Worm (Caenorhabditis elegans): ENCODE data around the gene hrg-3.

hrg-3 gene

DNA sequence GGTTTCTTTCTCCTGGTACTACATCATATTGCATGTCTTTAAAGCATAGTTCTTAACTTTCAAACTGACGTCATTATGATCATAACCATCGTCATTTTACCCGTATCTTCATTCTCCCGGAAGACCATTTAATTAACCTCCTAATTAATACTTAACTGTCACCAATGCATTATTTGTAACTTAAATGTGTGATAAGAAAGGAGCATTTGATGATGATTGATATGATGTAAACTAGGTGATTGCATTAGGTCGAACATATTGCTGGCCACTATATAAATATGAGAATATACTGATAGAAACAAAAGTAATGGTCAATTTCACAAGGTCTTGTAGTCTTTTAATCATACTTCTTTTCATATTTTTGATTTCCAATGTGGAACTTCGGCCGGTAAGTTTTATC, at the start of gene hrg-3:
Gene hrg-3 (plus strand): TSS at position 227 of the 400 bp plus-strand sequence.
- TF ChIP-seq med-1 (GFP tag; optimal IDR thresholded peaks at IDR 0.05; ENCODE audit: insufficient read depth) (no peak), T22C8.4 (GFP tag; IDR thresholded peaks at IDR 0.05) (no peak), tab-1 (GFP tag; IDR thresholded peaks at IDR 0.05) (no peak), cog-1 (tag; optimal IDR thresholded peaks at IDR 0.05) (no peak), ztf-23 (GFP tag; IDR thresholded peaks at IDR 0.05) (no peak), flt-1 (GFP tag; IDR thresholded peaks at IDR 0.05) (no peak), klf-2 (GFP tag; conservative IDR thresholded peaks at IDR 0.05) (no peak), ref-1 (GFP tag; conservative IDR thresholded peaks at IDR 0.05) (no peak), ztf-29 (GFP tag; IDR thresholded peaks at IDR 0.05) (no peak)

DNA sequence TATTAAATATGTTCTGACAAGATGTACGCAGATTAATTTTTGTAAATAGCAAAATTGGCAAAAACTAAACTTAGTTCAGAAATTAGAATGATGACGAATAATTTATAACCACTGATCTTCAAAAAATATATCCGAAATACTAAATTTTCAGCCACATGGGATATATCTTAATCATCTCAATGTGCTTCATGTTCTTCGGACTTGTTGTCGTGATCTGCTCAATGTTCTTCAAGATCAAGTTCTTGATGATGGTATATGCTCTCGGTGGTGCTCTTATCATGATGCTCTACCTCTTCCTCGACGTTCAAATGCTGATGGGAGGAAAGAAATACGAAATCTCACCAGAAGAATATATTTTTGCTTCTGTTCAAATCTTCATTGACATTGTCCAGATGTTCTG, 49.7 kb upstream of the hrg-3 start:
- TF ChIP-seq med-1 (GFP tag; optimal IDR thresholded peaks at IDR 0.05; ENCODE audit: insufficient read depth): no peak
- TF ChIP-seq klf-2 (GFP tag; conservative IDR thresholded peaks at IDR 0.05): no peak
- TF ChIP-seq ztf-23 (GFP tag; IDR thresholded peaks at IDR 0.05): no peak
- TF ChIP-seq cog-1 (tag; optimal IDR thresholded peaks at IDR 0.05): no peak
- TF ChIP-seq tab-1 (GFP tag; IDR thresholded peaks at IDR 0.05): no peak
- TF ChIP-seq T22C8.4 (GFP tag; IDR thresholded peaks at IDR 0.05): no peak
- no peak for TF ChIP-seq ref-1 (GFP tag; conservative IDR thresholded peaks at IDR 0.05)

DNA sequence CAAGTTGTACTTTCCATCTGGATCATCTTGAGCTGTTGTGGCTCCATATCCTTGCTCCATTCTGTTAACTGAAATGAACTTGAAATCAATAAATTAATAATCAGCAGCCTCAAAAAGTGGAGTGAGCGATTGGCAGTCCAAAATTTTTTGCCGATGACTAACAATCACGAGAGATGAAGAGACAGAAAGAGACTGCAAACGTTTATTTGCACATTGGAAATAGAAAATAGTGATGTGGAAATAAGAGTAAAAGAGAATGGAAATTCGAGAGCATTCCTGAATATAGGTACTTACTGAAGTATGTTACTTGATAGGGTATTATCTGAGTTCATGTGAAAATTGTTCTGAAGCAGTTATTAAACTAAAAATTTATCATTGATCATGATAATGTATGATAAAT, 46.5 kb upstream of the hrg-3 start, which contains the start of gene tag-120:
Gene tag-120 (minus strand): TSS at position 68 of the 400 bp plus-strand sequence.
- TF ChIP-seq ztf-29 (GFP tag; IDR thresholded peaks at IDR 0.05) (no peak), ztf-23 (GFP tag; IDR thresholded peaks at IDR 0.05) (no peak), tab-1 (GFP tag; IDR thresholded peaks at IDR 0.05) (no peak), ref-1 (GFP tag; conservative IDR thresholded peaks at IDR 0.05) (no peak), T22C8.4 (GFP tag; IDR thresholded peaks at IDR 0.05) (no peak), klf-2 (GFP tag; conservative IDR thresholded peaks at IDR 0.05) (no peak), flt-1 (GFP tag; IDR thresholded peaks at IDR 0.05) (no peak), med-1 (GFP tag; optimal IDR thresholded peaks at IDR 0.05; ENCODE audit: insufficient read depth) (no peak), cog-1 (tag; optimal IDR thresholded peaks at IDR 0.05) (no peak)

DNA sequence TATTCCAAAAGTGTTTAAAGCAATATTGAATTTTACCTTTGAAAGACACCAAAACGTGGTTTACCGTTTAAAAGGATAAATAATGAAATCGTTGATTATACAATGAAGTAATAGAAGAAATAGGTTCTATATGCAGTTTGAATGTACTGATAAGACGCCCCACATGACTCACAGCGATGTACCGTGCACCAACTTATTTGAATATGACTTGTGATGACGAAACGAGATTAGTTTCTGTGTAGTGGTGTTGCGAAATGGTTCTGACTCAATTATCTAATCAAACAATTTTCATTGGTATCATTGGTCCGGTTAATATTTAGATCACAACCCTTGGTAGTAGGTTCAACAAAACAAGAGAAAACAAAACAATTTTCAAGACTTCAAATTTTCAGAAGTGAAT, 45.1 kb upstream of the hrg-3 start:
- TF ChIP-seq klf-2 (GFP tag; conservative IDR thresholded peaks at IDR 0.05) (no peak), tab-1 (GFP tag; IDR thresholded peaks at IDR 0.05) (no peak), ztf-29 (GFP tag; IDR thresholded peaks at IDR 0.05) (no peak), cog-1 (tag; optimal IDR thresholded peaks at IDR 0.05) (no peak), T22C8.4 (GFP tag; IDR thresholded peaks at IDR 0.05) (no peak), med-1 (GFP tag; optimal IDR thresholded peaks at IDR 0.05; ENCODE audit: insufficient read depth) (no peak), flt-1 (GFP tag; IDR thresholded peaks at IDR 0.05) (no peak), ztf-23 (GFP tag; IDR thresholded peaks at IDR 0.05) (no peak), ref-1 (GFP tag; conservative IDR thresholded peaks at IDR 0.05) (no peak)

DNA sequence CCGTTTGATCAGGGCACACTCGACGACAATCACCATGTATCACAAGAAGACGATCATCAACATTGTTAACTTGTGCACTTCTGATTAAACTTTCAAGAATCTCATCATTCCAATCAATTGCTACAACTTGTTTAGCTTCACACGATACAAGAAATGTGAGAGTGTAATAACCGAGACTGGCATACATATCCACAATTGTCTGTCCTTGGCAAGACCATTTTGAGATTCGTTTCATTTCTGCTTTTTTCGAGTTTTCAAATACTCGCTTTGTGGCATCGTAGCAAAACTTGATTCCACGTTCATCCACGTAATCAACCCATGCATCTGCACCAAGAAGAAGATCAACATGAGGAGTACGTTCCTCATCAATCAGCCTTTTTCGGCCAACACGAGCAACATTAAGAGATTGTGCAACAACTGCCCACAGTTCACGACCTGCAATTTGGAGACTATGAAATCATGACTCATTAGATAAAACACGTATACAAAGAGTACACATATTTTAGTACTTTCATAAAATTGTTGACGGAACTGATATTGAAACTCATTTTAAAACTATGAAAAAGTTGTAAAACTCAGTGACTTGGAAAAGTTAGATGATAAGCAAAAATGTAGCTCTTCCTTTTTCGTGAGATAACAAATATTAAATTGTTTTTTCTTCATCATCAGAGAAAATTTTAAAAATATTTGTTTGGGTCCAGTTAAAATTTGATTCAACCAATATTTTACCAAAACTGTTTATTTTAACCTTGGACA, 43.7 kb upstream of the hrg-3 start:
- TF ChIP-seq med-1 (GFP tag; optimal IDR thresholded peaks at IDR 0.05; ENCODE audit: insufficient read depth): no peak
- TF ChIP-seq ref-1 (GFP tag; conservative IDR thresholded peaks at IDR 0.05): no peak
- TF ChIP-seq klf-2 (GFP tag; conservative IDR thresholded peaks at IDR 0.05): no peak
- no peak for TF ChIP-seq tab-1 (GFP tag; IDR thresholded peaks at IDR 0.05)
- TF ChIP-seq ztf-29 (GFP tag; IDR thresholded peaks at IDR 0.05): no peak
- TF ChIP-seq T22C8.4 (GFP tag; IDR thresholded peaks at IDR 0.05): no peak
- no peak for TF ChIP-seq ztf-23 (GFP tag; IDR thresholded peaks at IDR 0.05)

DNA sequence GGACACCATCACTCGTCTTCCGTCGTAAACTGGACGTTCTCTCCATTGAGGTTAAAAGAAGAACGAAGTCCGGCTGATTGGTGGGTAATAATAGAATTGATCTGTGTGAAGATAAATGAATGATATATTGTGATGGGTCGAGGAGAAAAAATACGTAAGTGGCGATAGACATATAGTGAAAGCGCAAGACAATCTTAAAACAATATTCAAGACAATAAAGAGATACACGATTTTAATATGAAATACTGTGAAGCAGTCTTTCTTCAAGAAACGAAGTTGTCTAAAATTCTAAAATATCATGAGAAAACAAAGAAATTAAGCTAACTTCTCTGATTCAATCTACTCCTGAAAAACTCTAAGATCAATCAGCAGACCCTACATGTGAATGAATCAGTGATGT, 42.7 kb upstream of the hrg-3 start, which contains the start of gene F40F9.10:
Gene F40F9.10 (minus strand): TSS at position 101 of the 400 bp plus-strand sequence.
- no peak for TF ChIP-seq ztf-23 (GFP tag; IDR thresholded peaks at IDR 0.05)
- TF ChIP-seq cog-1 (tag; optimal IDR thresholded peaks at IDR 0.05): no peak
- no peak for TF ChIP-seq tab-1 (GFP tag; IDR thresholded peaks at IDR 0.05)
- no peak for TF ChIP-seq ztf-29 (GFP tag; IDR thresholded peaks at IDR 0.05)

DNA sequence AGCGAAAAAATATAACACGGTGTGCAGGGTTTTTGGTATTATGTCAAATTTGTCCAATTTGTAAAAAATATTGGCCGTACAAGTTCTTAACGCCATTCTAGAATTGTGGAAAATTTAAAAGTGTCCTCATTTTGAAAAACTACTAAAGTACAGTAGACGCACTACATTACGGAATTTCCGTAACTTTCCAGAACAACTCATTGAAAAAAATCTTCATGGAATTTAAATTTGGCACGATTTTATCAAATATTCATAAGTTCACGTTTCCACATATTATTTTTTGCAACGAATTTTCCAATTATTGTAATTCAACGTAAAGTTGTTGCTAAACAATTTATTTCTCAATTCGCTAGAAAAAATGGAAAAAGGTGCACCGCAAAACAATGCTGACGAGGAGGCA, 41.4 kb upstream of the hrg-3 start, which contains the start of gene F40F9.3:
Gene F40F9.3 (plus strand): TSS at position 301 of the 400 bp plus-strand sequence.
- no peak for TF ChIP-seq cog-1 (tag; optimal IDR thresholded peaks at IDR 0.05)
- no peak for TF ChIP-seq T22C8.4 (GFP tag; IDR thresholded peaks at IDR 0.05)
- TF ChIP-seq ref-1 (GFP tag; conservative IDR thresholded peaks at IDR 0.05): no peak
- TF ChIP-seq ztf-29 (GFP tag; IDR thresholded peaks at IDR 0.05): no peak
- TF ChIP-seq flt-1 (GFP tag; IDR thresholded peaks at IDR 0.05): no peak
- TF ChIP-seq klf-2 (GFP tag; conservative IDR thresholded peaks at IDR 0.05): no peak
- no peak for TF ChIP-seq tab-1 (GFP tag; IDR thresholded peaks at IDR 0.05)
- no peak for TF ChIP-seq ztf-23 (GFP tag; IDR thresholded peaks at IDR 0.05)
- TF ChIP-seq med-1 (GFP tag; optimal IDR thresholded peaks at IDR 0.05; ENCODE audit: insufficient read depth): no peak

DNA sequence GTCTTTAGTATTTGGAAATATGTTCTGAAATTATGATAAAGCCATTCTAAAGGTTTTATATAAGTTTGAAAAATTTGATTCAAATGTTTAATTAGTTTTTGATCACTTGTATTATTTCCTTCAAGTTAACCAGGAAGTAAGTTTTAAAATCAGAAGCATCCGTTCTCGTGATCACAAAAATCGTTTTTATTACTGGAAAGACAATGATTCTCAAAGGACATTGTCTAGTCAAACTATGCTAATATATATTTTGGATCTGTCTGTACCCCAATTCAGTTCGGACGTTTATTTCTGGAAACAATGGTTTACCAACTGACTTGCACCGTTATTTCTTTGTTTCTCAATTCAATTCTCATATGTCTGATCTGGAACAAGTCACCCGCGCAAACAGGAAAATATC, 39.9 kb upstream of the hrg-3 start, which contains the start of gene str-188:
Gene str-188 (plus strand): TSS at position 301 of the 400 bp plus-strand sequence.
- TF ChIP-seq klf-2 (GFP tag; conservative IDR thresholded peaks at IDR 0.05) (no peak), flt-1 (GFP tag; IDR thresholded peaks at IDR 0.05) (no peak), ref-1 (GFP tag; conservative IDR thresholded peaks at IDR 0.05) (no peak), T22C8.4 (GFP tag; IDR thresholded peaks at IDR 0.05) (no peak), tab-1 (GFP tag; IDR thresholded peaks at IDR 0.05) (no peak), ztf-29 (GFP tag; IDR thresholded peaks at IDR 0.05) (no peak), ztf-23 (GFP tag; IDR thresholded peaks at IDR 0.05) (no peak), cog-1 (tag; optimal IDR thresholded peaks at IDR 0.05) (no peak)

DNA sequence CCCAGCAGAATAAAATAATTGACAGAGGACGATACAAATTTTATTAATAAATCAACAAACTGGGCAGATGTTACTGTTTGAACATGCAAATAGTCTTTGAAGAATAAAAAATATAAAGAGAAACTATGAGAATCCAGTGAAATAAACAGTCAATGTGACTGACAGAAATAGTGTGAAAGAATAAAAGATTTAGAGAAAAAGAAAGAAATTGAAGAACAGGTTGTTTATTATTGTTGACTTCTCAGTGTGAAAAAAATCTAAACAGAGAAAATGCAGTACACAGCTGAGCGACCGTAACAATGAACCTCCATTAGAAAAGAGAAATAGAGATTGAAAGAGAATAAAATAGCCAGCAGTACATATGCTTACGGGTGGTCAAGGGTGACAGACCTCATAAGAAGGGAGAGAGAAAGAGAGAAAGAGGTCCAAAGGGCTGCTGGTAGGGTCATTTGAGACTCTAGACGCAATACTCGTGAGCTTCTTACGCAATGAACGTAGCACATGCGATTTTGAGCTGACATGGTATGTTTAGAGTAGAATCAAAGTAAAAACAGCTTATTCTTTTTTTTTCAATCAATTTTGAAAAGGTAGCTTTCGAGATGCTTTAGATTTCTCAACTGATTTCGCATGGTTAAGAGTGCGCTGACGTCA, 32.1 kb upstream of the hrg-3 start, which contains the start of gene slcr-46.3:
Gene slcr-46.3 (minus strand): TSS at position 86 of the 651 bp plus-strand sequence.
- TF ChIP-seq ztf-29 (GFP tag; IDR thresholded peaks at IDR 0.05) (no peak), cog-1 (tag; optimal IDR thresholded peaks at IDR 0.05) (no peak), flt-1 (GFP tag; IDR thresholded peaks at IDR 0.05) (no peak; the same call in 1 of the 2 replicates), tab-1 (GFP tag; IDR thresholded peaks at IDR 0.05) (no peak), T22C8.4 (GFP tag; IDR thresholded peaks at IDR 0.05) (no peak), klf-2 (GFP tag; conservative IDR thresholded peaks at IDR 0.05) (no peak), ref-1 (GFP tag; conservative IDR thresholded peaks at IDR 0.05) (no peak), ztf-23 (GFP tag; IDR thresholded peaks at IDR 0.05) (no peak), med-1 (GFP tag; optimal IDR thresholded peaks at IDR 0.05; ENCODE audit: insufficient read depth) (no peak)
